Worm (Caenorhabditis elegans): ENCODE results near the gene F08D12.7.

- no peak for TF ChIP-seq unc-62 (GFP tag; optimal IDR thresholded peaks at IDR 0.05)
- no peak for TF ChIP-seq ets-4 (GFP tag; optimal IDR thresholded peaks at IDR 0.05)
- no peak for TF ChIP-seq mcd-1 (GFP tag; IDR thresholded peaks at IDR 0.05)
- no peak for TF ChIP-seq lin-40 (tag; optimal IDR thresholded peaks at IDR 0.05)
- no peak for TF ChIP-seq egl-44 (GFP tag; IDR thresholded peaks at IDR 0.05)
- TF ChIP-seq ceh-58 (GFP tag; IDR thresholded peaks at IDR 0.05): no peak
- TF ChIP-seq F10E7.11 (tag; optimal IDR thresholded peaks at IDR 0.05): no peak
- TF ChIP-seq ceh-40 (GFP tag; IDR thresholded peaks at IDR 0.05): no peak
These were observed 2.6 kb downstream of the F08D12.7 start, which contains the start of gene F08D12.15 for ce11 chrII:2766331-2766730.

Measured in whole organism, young adult.